Worm (Caenorhabditis elegans): ENCODE results near the gene Y57A10A.27.

Gene Y57A10A.27

DNA sequence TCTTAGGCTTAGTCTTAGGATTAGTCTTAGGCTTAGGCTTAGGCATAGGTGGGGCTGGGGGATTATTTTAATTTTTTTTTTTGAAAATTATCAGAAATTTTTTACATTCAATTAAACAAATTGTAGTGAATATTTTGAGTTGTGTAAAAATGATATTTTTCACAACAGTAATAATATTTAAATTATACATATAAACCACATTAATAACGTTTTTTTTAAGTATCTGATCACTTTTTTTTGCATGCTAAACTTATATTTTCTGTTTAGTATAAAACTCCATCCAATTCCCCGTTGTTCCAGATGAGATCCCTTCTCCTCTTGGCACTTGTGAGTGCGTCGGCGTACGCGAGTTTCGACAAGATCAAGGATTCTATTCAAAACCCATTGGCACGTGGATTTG lies 34.8 kb downstream of the Y57A10A.27 start, which contains the start of gene txdc-12.1:
TSS of gene txdc-12.1 (plus strand) at position 301 of the 400 bp plus-strand sequence.
- TF ChIP-seq jun-1 (tag; optimal IDR thresholded peaks at IDR 0.05) (no peak), mab-9 (GFP tag; IDR thresholded peaks at IDR 0.05) (no peak), nhr-12 (tag; optimal IDR thresholded peaks at IDR 0.05) (no peak), dpl-1 (GFP tag; optimal IDR thresholded peaks at IDR 0.05) (no peak), elt-3 (tag; optimal IDR thresholded peaks at IDR 0.05) (no peak), unc-86 (tag; optimal IDR thresholded peaks at IDR 0.05) (no peak), vab-15 (tag; optimal IDR thresholded peaks at IDR 0.05) (no peak), hpl-2 (GFP tag; optimal IDR thresholded peaks at IDR 0.05) (no peak)

DNA sequence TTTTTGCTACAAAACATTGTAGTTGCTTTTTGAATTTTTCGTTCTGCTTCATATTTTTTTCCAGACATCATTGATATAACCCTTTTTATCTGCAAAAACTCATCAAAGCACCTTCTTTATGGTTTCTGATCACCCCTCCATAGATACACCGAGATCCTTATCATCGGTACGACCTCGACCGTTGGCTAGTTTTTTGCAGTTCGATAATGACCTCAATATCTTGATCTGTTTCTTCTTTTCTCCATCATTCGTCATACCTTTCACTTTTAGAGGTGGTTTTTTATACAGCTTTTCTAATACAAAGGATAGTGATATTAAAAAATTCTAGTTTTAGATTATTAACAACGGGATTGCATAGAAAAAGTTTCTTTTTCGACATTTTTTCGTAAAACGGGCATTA lies 35.4 kb downstream of the Y57A10A.27 start:
- TF ChIP-seq alr-1 (tag; optimal IDR thresholded peaks at IDR 0.05; ENCODE audit: borderline replicate concordance) (no peak), blmp-1 (tag; optimal IDR thresholded peaks at IDR 0.05) (peak; percentile 96), ztf-11 (tag; optimal IDR thresholded peaks at IDR 0.05) (no peak), hlh-17 (GFP tag; optimal IDR thresholded peaks at IDR 0.05; ENCODE audit: borderline replicate concordance) (no peak), snu-23 (GFP tag; optimal IDR thresholded peaks at IDR 0.05) (peak; percentile 18), nhr-85 (tag) (peak; percentile 87), nhr-71 (tag; optimal IDR thresholded peaks at IDR 0.05) (peak; percentile 33), nhr-84 (tag; optimal IDR thresholded peaks at IDR 0.05) (peak; percentile 41), elt-3 (tag; optimal IDR thresholded peaks at IDR 0.05) (peak in 4 of 6 experiments; percentile 43 to 56 (median 54)), F16B12.6 (tag; optimal IDR thresholded peaks at IDR 0.05) (no peak), grh-1 (GFP tag; IDR thresholded peaks at IDR 0.05) (peak; percentile 29; the same call in 1 of the 2 replicates), C04F5.9 (tag; optimal IDR thresholded peaks at IDR 0.05) (no peak), rnt-1 (tag; optimal IDR thresholded peaks at IDR 0.05) (no peak), nhr-47 (tag; optimal IDR thresholded peaks at IDR 0.05) (no peak), sox-4 (tag; optimal IDR thresholded peaks at IDR 0.05) (no peak), zip-4 (GFP tag; optimal IDR thresholded peaks at IDR 0.05) (no peak), nhr-20 (tag; optimal IDR thresholded peaks at IDR 0.05) (peak; percentile 14)

DNA sequence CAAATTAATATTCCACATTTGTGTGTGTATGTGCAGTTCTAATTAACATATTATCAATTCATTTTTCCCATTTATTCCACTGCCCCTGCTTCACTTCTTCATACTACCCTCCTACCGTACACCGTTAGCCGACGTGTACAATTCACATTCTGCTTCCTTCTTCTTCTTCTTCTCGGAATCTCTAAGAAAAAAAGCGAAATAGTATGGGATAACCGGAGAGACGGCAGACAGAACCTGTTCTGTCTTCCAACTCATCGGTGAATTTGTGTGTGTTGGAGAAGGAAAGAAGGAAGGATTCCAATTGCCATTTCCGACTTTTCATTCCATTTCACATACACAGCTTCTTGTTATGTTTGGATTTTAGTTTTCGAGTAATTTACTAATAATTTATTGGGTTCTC lies 37.3 kb downstream of the Y57A10A.27 start:
- TF ChIP-seq mep-1 (tag; optimal IDR thresholded peaks at IDR 0.05) (peak; percentile 14), nhr-85 (tag) (peak; percentile 40), efl-1 (optimal IDR thresholded peaks at IDR 0.05) (no peak), efl-1 (GFP tag; optimal IDR thresholded peaks at IDR 0.05 in 1 of 2) (peak in 1 of 2 experiments; percentile 91), nhr-90 (tag; optimal IDR thresholded peaks at IDR 0.05; ENCODE audit: poor library complexity) (peak; percentile 2), sup-37 (GFP tag; optimal IDR thresholded peaks at IDR 0.05) (no peak), grh-1 (GFP tag; IDR thresholded peaks at IDR 0.05) (peak; percentile 83), vab-15 (tag; optimal IDR thresholded peaks at IDR 0.05) (no peak), blmp-1 (tag; optimal IDR thresholded peaks at IDR 0.05) (peak; percentile 86), xbp-1 (tag; optimal IDR thresholded peaks at IDR 0.05) (peak; percentile 94), elt-3 (tag; optimal IDR thresholded peaks at IDR 0.05) (peak in 3 of 6 experiments; percentile 16 to 75 (median 45)), snu-23 (GFP tag; optimal IDR thresholded peaks at IDR 0.05) (peak; percentile 28), jun-1 (tag; optimal IDR thresholded peaks at IDR 0.05) (no peak), ztf-4 (tag; optimal IDR thresholded peaks at IDR 0.05) (peak; percentile 5), lsy-2 (tag; optimal IDR thresholded peaks at IDR 0.05) (peak in 1 of 2 experiments; percentile 54)

DNA sequence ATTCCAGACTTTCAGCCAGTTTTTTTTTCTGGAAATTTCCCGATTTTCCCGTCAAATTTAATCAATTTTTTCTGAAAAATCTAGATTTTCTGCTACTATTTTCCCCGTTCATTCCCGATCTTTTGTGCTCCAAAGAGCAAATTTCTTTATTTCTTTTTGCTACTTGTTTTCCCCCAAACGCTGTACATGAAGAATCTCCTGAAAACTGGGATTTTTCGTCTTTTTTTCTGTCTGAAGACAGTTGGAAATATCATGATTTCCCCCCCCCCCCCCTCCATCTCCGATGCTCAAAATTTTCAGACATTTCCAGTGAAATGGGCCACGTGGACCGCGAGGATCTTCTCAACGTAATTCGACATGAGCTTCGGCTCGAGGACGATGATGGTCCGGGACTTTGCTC lies 46.8 kb downstream of the Y57A10A.27 start, which contains the start of gene sinh-1:
TSS of gene sinh-1 (plus strand) at position 301 of the 400 bp plus-strand sequence.
- TF ChIP-seq isw-1 (GFP tag; IDR thresholded peaks at IDR 0.05) = no peak
- TF ChIP-seq lin-39 (tag; optimal IDR thresholded peaks at IDR 0.05) = no peak
- TF ChIP-seq nhr-19 (GFP tag; conservative IDR thresholded peaks at IDR 0.05) = no peak
- TF ChIP-seq efl-1 (optimal IDR thresholded peaks at IDR 0.05) = no peak
- no peak for TF ChIP-seq efl-1 (GFP tag; optimal IDR thresholded peaks at IDR 0.05 in 1 of 2)
- no peak for TF ChIP-seq ztf-11 (tag; optimal IDR thresholded peaks at IDR 0.05)
- no peak for TF ChIP-seq snu-23 (GFP tag; optimal IDR thresholded peaks at IDR 0.05)
- no peak for TF ChIP-seq aly-2 (tag; optimal IDR thresholded peaks at IDR 0.05)
- TF ChIP-seq fkh-8 (tag; optimal IDR thresholded peaks at IDR 0.05) = no peak
- TF ChIP-seq aha-1 (tag; optimal IDR thresholded peaks at IDR 0.05) = no peak
- TF ChIP-seq ceh-63 (GFP tag; optimal IDR thresholded peaks at IDR 0.05) = no peak
- no peak for TF ChIP-seq pag-3 (tag; optimal IDR thresholded peaks at IDR 0.05; ENCODE audit: borderline replicate concordance, insufficient read depth)
- TF ChIP-seq hlh-17 (GFP tag; optimal IDR thresholded peaks at IDR 0.05; ENCODE audit: borderline replicate concordance) = no peak
- no peak for TF ChIP-seq nhr-47 (tag; optimal IDR thresholded peaks at IDR 0.05)
- TF ChIP-seq nhr-90 (tag; optimal IDR thresholded peaks at IDR 0.05; ENCODE audit: poor library complexity) = no peak
- TF ChIP-seq unc-130 (tag; optimal IDR thresholded peaks at IDR 0.05) = no peak
- TF ChIP-seq nhr-77 (tag; optimal IDR thresholded peaks at IDR 0.05) = no peak
- TF ChIP-seq skn-1 (tag; optimal IDR thresholded peaks at IDR 0.05) = no peak
